Worm (Caenorhabditis elegans) whole organism, L4/young adult: Measurements from ENCODE around the gene C24H11.1.

Experiments
- W03F9.2 ChIP-seq: fragments of 150-350 bp; optimal IDR thresholded peaks from 2 replicates; lab custom pipeline; 2014; ENCODE audit warnings: missing biosample characterization, missing genetic modification characterization
- him-1 ChIP-seq: sonication (generic microtip); optimal IDR thresholded peaks from 2 replicates; lab custom pipeline; 2016; ENCODE audit warnings: missing genotype, missing genetic modification reagents, missing genetic modification characterization, missing compliant biosample characterization

- TF ChIP-seq him-1 (peak; percentile 35), W03F9.2 (tag; lab: Kevin White, UChicago) (peak; percentile 79)
These were observed 35.8 kb downstream of the C24H11.1 start, which contains the start of gene C18D11.3 for ce11 chrIII:11823260-11823659.
